Worm (Caenorhabditis elegans): ENCODE data around the gene nlp-67.

ce11 chrX:16205880-16206279 is 21.7 kb downstream of the nlp-67 start:
- TF ChIP-seq nfya-1 (tag; optimal IDR thresholded peaks at IDR 0.05) (peak; percentile 54), madf-2 (tag; optimal IDR thresholded peaks at IDR 0.05) (no peak), K02D7.2 (tag; optimal IDR thresholded peaks at IDR 0.05) (no peak), zip-5 (tag; optimal IDR thresholded peaks at IDR 0.05) (no peak)
